Fruit fly (Drosophila melanogaster) whole organism, embryonic: Measurements from ENCODE around the gene DopEcR.

ENCODE experiments used
- Awh ChIP-seq: fragments of 200-800 bp; sonication (Bioruptor generic); IDR thresholded peaks from 2 replicates; pipeline ENCODE4, ENCODE4 v1.3.6; 2022; ENCODE audit warnings: missing biosample characterization, missing genetic modification characterization
- B-H1 ChIP-seq: fragments of 200-800 bp; sonication (Bioruptor generic); IDR thresholded peaks from 3 replicates; pipeline ENCODE4 v1.3.6; 2022; ENCODE audit warnings: missing biosample characterization, missing genetic modification characterization
- Blimp-1 ChIP-seq: fragments of 200-800 bp; sonication (Bioruptor generic); optimal IDR thresholded peaks from 3 replicates; lab custom pipeline; 2018; ENCODE audit warnings: missing biosample characterization, missing genetic modification characterization, mild to moderate bottlenecking, moderate library complexity, missing genetic modification reagents
- CG12659 ChIP-seq: fragments of 200-800 bp; sonication (Bioruptor generic); optimal IDR thresholded peaks from 3 replicates; lab custom pipeline; 2017; ENCODE audit warnings: mild to moderate bottlenecking, missing biosample characterization, missing genetic modification reagents, missing genetic modification characterization
- CG13123 ChIP-seq: fragments of 200-800 bp; sonication (Bioruptor generic); optimal IDR thresholded peaks from 2 replicates; lab custom pipeline; 2016; ENCODE audit warnings: missing biosample characterization, missing genetic modification characterization
- CG13775 ChIP-seq: fragments of 200-800 bp; sonication (Bioruptor generic); optimal IDR thresholded peaks from 3 replicates; lab custom pipeline; 2017; ENCODE audit warnings: missing biosample characterization, mild to moderate bottlenecking, missing genetic modification characterization
- CG14667 ChIP-seq: fragments of 200-800 bp; sonication (Bioruptor generic); IDR thresholded peaks from 2 replicates; pipeline ENCODE4 v1.3.6; 2022; ENCODE audit warnings: missing biosample characterization, missing genetic modification characterization
- CG1602 ChIP-seq: fragments of 200-800 bp; sonication (Bioruptor generic); optimal IDR thresholded peaks from 3 replicates; lab custom pipeline; 2016; ENCODE audit warnings: missing biosample characterization, missing genetic modification characterization
- CG17912 ChIP-seq: fragments of 200-800 bp; sonication (Bioruptor generic); optimal IDR thresholded peaks from 2 replicates; lab custom pipeline; 2018; ENCODE audit warnings: missing biosample characterization, mild to moderate bottlenecking, missing genetic modification characterization
- CG18262 ChIP-seq: fragments of 200-800 bp; optimal IDR thresholded peaks from 3 replicates; lab custom pipeline; 2019; ENCODE audit warnings: missing biosample characterization, mild to moderate bottlenecking, missing genetic modification characterization, moderate library complexity
- CG2202 ChIP-seq: fragments of 200-800 bp; sonication (Bioruptor generic); optimal IDR thresholded peaks from 2 replicates; lab custom pipeline; 2018; ENCODE audit warnings: missing biosample characterization, mild to moderate bottlenecking, missing genetic modification characterization
- CG34422 ChIP-seq: fragments of 200-800 bp; sonication (Bioruptor generic); IDR thresholded peaks from 3 replicates; pipeline ENCODE4 v1.3.6; 2022; ENCODE audit warnings: missing biosample characterization, missing genetic modification characterization
- CG4360 ChIP-seq: fragments of 200-800 bp; sonication (Bioruptor generic); IDR thresholded peaks from 2 replicates; pipeline ENCODE4 v1.3.6; 2022; ENCODE audit warnings: missing biosample characterization, missing genetic modification characterization
- CG6689 ChIP-seq: fragments of 200-800 bp; sonication (Bioruptor generic); IDR thresholded peaks from 2 replicates; pipeline ENCODE4 v1.3.6; 2022; ENCODE audit warnings: missing biosample characterization, missing genetic modification characterization
- CG7372 ChIP-seq: fragments of 200-800 bp; sonication (Bioruptor generic); IDR thresholded peaks from 2 replicates; pipeline ENCODE4 v1.3.6; 2022; ENCODE audit warnings: missing biosample characterization, missing genetic modification characterization
- CG8944 ChIP-seq: fragments of 200-800 bp; sonication (Bioruptor generic); optimal IDR thresholded peaks from 3 replicates; lab custom pipeline; 2016; ENCODE audit warnings: missing biosample characterization, missing genetic modification characterization
- D19A ChIP-seq: fragments of 200-800 bp; optimal IDR thresholded peaks from 3 replicates; lab custom pipeline; 2019; ENCODE audit warnings: missing biosample characterization, mild to moderate bottlenecking, missing genetic modification characterization, moderate library complexity
- Dip2 ChIP-seq: fragments of 200-800 bp; sonication (Bioruptor generic); IDR thresholded peaks from 2 replicates; pipeline ENCODE4 v1.3.6; 2022; ENCODE audit warnings: missing biosample characterization, missing genetic modification characterization
- Jarid2 ChIP-seq: fragments of 200-800 bp; sonication (Bioruptor generic); optimal IDR thresholded peaks from 3 replicates; lab custom pipeline; 2017; ENCODE audit warnings: mild to moderate bottlenecking, missing biosample characterization, missing genetic modification reagents, missing genetic modification characterization
- MESR4 ChIP-seq: fragments of 200-800 bp; sonication (Bioruptor generic); optimal IDR thresholded peaks from 2 replicates; lab custom pipeline; 2018; ENCODE audit warnings: missing biosample characterization, mild to moderate bottlenecking, missing genetic modification characterization, moderate library complexity
- MTF-1 ChIP-seq: fragments of 200-800 bp; sonication (Bioruptor generic); optimal IDR thresholded peaks from 2 replicates; lab custom pipeline; 2018; ENCODE audit warnings: missing biosample characterization, mild to moderate bottlenecking, missing genetic modification characterization, borderline replicate concordance
- Med ChIP-seq: fragments of 200-800 bp; sonication (Bioruptor generic); peaks from one replicate; lab custom pipeline; 2016; ENCODE audit warnings: missing biosample characterization, missing genetic modification characterization, mild to moderate bottlenecking, inconsistent platforms, moderate library complexity
- Poxn ChIP-seq: fragments of 200-800 bp; sonication (Bioruptor generic); IDR thresholded peaks from 2 replicates; pipeline ENCODE4 v1.3.6; 2022; ENCODE audit warnings: missing biosample characterization, missing genetic modification characterization
- Sry-β ChIP-seq: fragments of 200-800 bp; sonication (Bioruptor generic); optimal IDR thresholded peaks from 2 replicates; lab custom pipeline; 2018; ENCODE audit warnings: missing biosample characterization, mild to moderate bottlenecking, missing genetic modification characterization, moderate library complexity
- Stat92E ChIP-seq, 3 experiments: fragments of >200 bp in 2 of 3; fragments of 200-800 bp in 1 of 3; sonication (Bioruptor generic) in 1 of 3; optimal IDR thresholded peaks; 2 replicates each; lab custom pipeline; 2017 to 2019; ENCODE audit warnings: missing biosample characterization in 3 of 3, missing genetic modification characterization in 3 of 3, mild to moderate bottlenecking in 1 of 3, moderate library complexity in 1 of 3
- TFAM ChIP-seq: fragments of 200-800 bp; sonication (Bioruptor generic); optimal IDR thresholded peaks from 2 replicates; lab custom pipeline; 2017; ENCODE audit warnings: missing biosample characterization, missing genetic modification characterization, inconsistent platforms
- Trl ChIP-seq, 3 experiments: fragments of >200 bp in 2 of 3; fragments of 200-800 bp in 1 of 3; sonication (Bioruptor generic) in 1 of 3; optimal IDR thresholded peaks; 2 replicates in 1 of 3; 3 replicates in 2 of 3; lab custom pipeline; 2016 to 2017; ENCODE audit warnings: missing biosample characterization in 1 of 3, missing genetic modification characterization in 1 of 3
- ac ChIP-seq: fragments of 200-800 bp; sonication (Bioruptor generic); optimal IDR thresholded peaks from 3 replicates; lab custom pipeline; 2017; ENCODE audit warnings: missing biosample characterization, mild to moderate bottlenecking, missing genetic modification characterization
- ato ChIP-seq: fragments of 200-800 bp; sonication (Bioruptor generic); IDR thresholded peaks from 2 replicates; pipeline ENCODE4 v1.3.6; 2022; ENCODE audit warnings: missing biosample characterization, missing genetic modification characterization; ENCODE audit not compliant: partially characterized antibody
- cg ChIP-seq: fragments of 200-800 bp; sonication (Bioruptor generic); optimal IDR thresholded peaks from 3 replicates; lab custom pipeline; 2019; ENCODE audit warnings: missing biosample characterization, mild to moderate bottlenecking, missing genetic modification characterization, moderate library complexity
- fd64A ChIP-seq: fragments of 200-800 bp; sonication (Bioruptor generic); optimal IDR thresholded peaks from 3 replicates; lab custom pipeline; 2018; ENCODE audit warnings: missing biosample characterization, mild to moderate bottlenecking, missing genetic modification characterization
- gem ChIP-seq: fragments of 200-800 bp; sonication (Bioruptor generic); optimal IDR thresholded peaks from 2 replicates; lab custom pipeline; 2019; ENCODE audit warnings: missing biosample characterization, mild to moderate bottlenecking, missing genetic modification characterization, moderate library complexity
- gsb-n ChIP-seq: fragments of 200-800 bp; sonication (Bioruptor generic); optimal IDR thresholded peaks from 3 replicates; lab custom pipeline; 2018; ENCODE audit warnings: missing biosample characterization, mild to moderate bottlenecking, missing genetic modification characterization
- her ChIP-seq: fragments of 200-800 bp; sonication (Bioruptor generic); optimal IDR thresholded peaks from 2 replicates; lab custom pipeline; 2016; ENCODE audit warnings: missing biosample characterization, missing genetic modification characterization
- insv ChIP-seq, 2 experiments: fragments of 200-800 bp; sonication (Bioruptor generic); optimal IDR thresholded peaks; 3 replicates each; lab custom pipeline; 2016 to 2018; ENCODE audit warnings: missing biosample characterization in 2 of 2, missing genetic modification characterization in 2 of 2
- klu ChIP-seq: fragments of 200-800 bp; sonication (Bioruptor generic); IDR thresholded peaks from 2 replicates; pipeline ENCODE4 v1.3.6; 2022; ENCODE audit warnings: missing biosample characterization, missing genetic modification characterization
- lov ChIP-seq, 2 experiments: fragments of 200-800 bp in 1 of 2; fragments of >200 bp in 1 of 2; sonication (Bioruptor generic) in 1 of 2; IDR thresholded peaks in 1 of 2; optimal IDR thresholded peaks in 1 of 2; 2 replicates in 1 of 2; 3 replicates in 1 of 2; pipeline versions ENCODE4 v1.3.6 to Lab custom; 2017 to 2022; ENCODE audit warnings: missing biosample characterization in 1 of 2, missing genetic modification characterization in 1 of 2
- luna ChIP-seq: fragments of 200-800 bp; sonication (Bioruptor generic); optimal IDR thresholded peaks from 2 replicates; lab custom pipeline; 2016; ENCODE audit warnings: missing biosample characterization, missing genetic modification characterization
- mam ChIP-seq: fragments of 200-800 bp; sonication (Bioruptor generic); optimal IDR thresholded peaks from 3 replicates; lab custom pipeline; 2016; ENCODE audit warnings: missing biosample characterization, missing genetic modification characterization
- mirr ChIP-seq: fragments of 200-800 bp; sonication (Bioruptor generic); optimal IDR thresholded peaks from 3 replicates; lab custom pipeline; 2018; ENCODE audit warnings: missing biosample characterization, mild to moderate bottlenecking, missing genetic modification characterization
- nom ChIP-seq: fragments of 200-800 bp; sonication (Bioruptor generic); optimal IDR thresholded peaks from 2 replicates; lab custom pipeline; 2017; ENCODE audit warnings: missing biosample characterization, missing genetic modification characterization, mild to moderate bottlenecking, moderate library complexity, missing genetic modification reagents
- schlank ChIP-seq: fragments of 200-800 bp; sonication (Bioruptor generic); optimal IDR thresholded peaks from 2 replicates; lab custom pipeline; 2018; ENCODE audit warnings: missing biosample characterization, mild to moderate bottlenecking, missing genetic modification characterization
- sens-2 ChIP-seq: fragments of 200-800 bp; sonication (Bioruptor generic); IDR thresholded peaks from 2 replicates; pipeline ENCODE4 v1.3.6; 2022; ENCODE audit warnings: missing biosample characterization, missing genetic modification characterization
- slp2 ChIP-seq: fragments of 200-800 bp; sonication (Bioruptor generic); optimal IDR thresholded peaks from 2 replicates; lab custom pipeline; 2016; ENCODE audit warnings: missing biosample characterization, missing genetic modification characterization
- sob ChIP-seq: fragments of 200-800 bp; sonication (Bioruptor generic); IDR thresholded peaks from 2 replicates; pipeline ENCODE4 v1.3.6; 2022; ENCODE audit warnings: missing biosample characterization, missing genetic modification characterization
- tna ChIP-seq: fragments of 200-800 bp; sonication (Bioruptor generic); IDR thresholded peaks from 2 replicates; pipeline ENCODE4 v1.3.6; 2022; ENCODE audit warnings: missing biosample characterization, missing genetic modification characterization; ENCODE audit not compliant: partially characterized antibody
- trem ChIP-seq: fragments of 200-800 bp; optimal IDR thresholded peaks from 3 replicates; lab custom pipeline; 2019; ENCODE audit warnings: missing biosample characterization, mild to moderate bottlenecking, missing genetic modification characterization, moderate library complexity
- z ChIP-seq: fragments of 200-800 bp; sonication (Bioruptor generic); IDR thresholded peaks from 3 replicates; pipeline ENCODE4 v1.3.6; 2022; ENCODE audit warnings: missing biosample characterization, missing genetic modification characterization
- zfh2 ChIP-seq: fragments of 200-800 bp; sonication (Bioruptor generic); optimal IDR thresholded peaks from 2 replicates; lab custom pipeline; 2016; ENCODE audit warnings: missing biosample characterization, missing genetic modification characterization

The DopEcR gene

dm6 chr3L:4384326-4384662 is 4.1 kb upstream of the DopEcR start, which contains the start of gene slow (continued):
- TF ChIP-seq Med: peak; percentile 59
- no peak for TF ChIP-seq CG6689 (GFP tag; lab: Robert Waterston, UW)
- TF ChIP-seq CG34422 (GFP tag; lab: Robert Waterston, UW): no peak
- TF ChIP-seq CG2202 (tag; lab: Kevin White, UChicago): no peak
- TF ChIP-seq MTF-1 (GFP tag; lab: Kevin White, UChicago): peak; percentile 22
- TF ChIP-seq CG14667 (GFP tag; lab: Robert Waterston, UW): no peak
- TF ChIP-seq zfh2 (GFP tag; lab: Kevin White, UChicago): no peak
- no peak for TF ChIP-seq slp2
- no peak for TF ChIP-seq gem
- no peak for TF ChIP-seq Poxn
- peak; percentile 44; the same call in 1 of the 2 replicates for TF ChIP-seq CG4360
- TF ChIP-seq CG13123 (GFP tag; lab: Kevin White, UChicago): no peak
- no peak for TF ChIP-seq CG17912 (GFP tag; lab: Kevin White, UChicago)
- TF ChIP-seq nom (GFP tag; lab: Kevin White, UChicago): no peak
- peak; percentile 11; the same call in 1 of the 3 replicates for TF ChIP-seq B-H1
- TF ChIP-seq CG8944 (GFP tag; lab: Kevin White, UChicago): no peak
- no peak for TF ChIP-seq cg (GFP tag; lab: Kevin White, UChicago)
- TF ChIP-seq CG1602 (GFP tag; lab: Kevin White, UChicago): no peak
- TF ChIP-seq mam: no peak
- no peak for TF ChIP-seq lov (optimal IDR thresholded peaks at IDR 0.05; lab: Kevin White, UChicago)
- 0 out of 3 replicates have a peak, but pooled peaks have one; percentile 6 for TF ChIP-seq lov (GFP tag; IDR thresholded peaks at IDR 0.05; lab: Robert Waterston, UW)
- peak; percentile 86 for TF ChIP-seq Sry-β (GFP tag; lab: Kevin White, UChicago)
- TF ChIP-seq TFAM (GFP tag; lab: Kevin White, UChicago): no peak
- TF ChIP-seq ato (GFP tag; lab: Robert Waterston, UW): peak; percentile 41; the same call in 1 of the 2 replicates
- no peak for TF ChIP-seq Stat92E (GFP tag; optimal IDR thresholded peaks at IDR 0.05; lab: Kevin White, UChicago)
- peak; percentile 32 for TF ChIP-seq fd64A (GFP tag; lab: Kevin White, UChicago)
- no peak for TF ChIP-seq CG18262 (tag; lab: Kevin White, UChicago)
- no peak for TF ChIP-seq Awh (GFP tag; lab: Robert Waterston, UW)
- TF ChIP-seq sob (GFP tag; lab: Robert Waterston, UW): no peak
- TF ChIP-seq MESR4 (GFP tag; lab: Kevin White, UChicago): no peak
- no peak for TF ChIP-seq CG7372
- no peak for TF ChIP-seq gsb-n (tag; lab: Kevin White, UChicago)
- no peak for TF ChIP-seq sens-2 (GFP tag; lab: Robert Waterston, UW)
- no peak for TF ChIP-seq insv (GFP tag; optimal IDR thresholded peaks at IDR 0.05; lab: Kevin White, UChicago)
- TF ChIP-seq, all 482 proteins: peak for 23

- TF ChIP-seq nom (GFP tag; lab: Kevin White, UChicago) (no peak), tna (GFP tag; lab: Robert Waterston, UW) (0 out of 2 replicates have a peak, but pooled peaks have one; percentile 40), Dip2 (GFP tag; lab: Robert Waterston, UW) (0 out of 2 replicates have a peak, but pooled peaks have one; percentile 7), her (GFP tag; lab: Kevin White, UChicago) (no peak), Trl (optimal IDR thresholded peaks at IDR 0.05; lab: Kevin White, UChicago) (no peak), Trl (GFP tag; optimal IDR thresholded peaks at IDR 0.05; lab: Kevin White, UChicago) (no peak), schlank (tag; lab: Kevin White, UChicago) (no peak), Blimp-1 (GFP tag; lab: Kevin White, UChicago) (no peak), D19A (tag; lab: Kevin White, UChicago) (peak; percentile 34), ac (no peak), Jarid2 (GFP tag; lab: Kevin White, UChicago) (no peak), CG13775 (GFP tag; lab: Kevin White, UChicago) (no peak), luna (GFP tag; lab: Kevin White, UChicago) (no peak), z (GFP tag; lab: Robert Waterston, UW) (peak; percentile 49; the same call in 1 of the 3 replicates), trem (no peak), mirr (GFP tag; lab: Kevin White, UChicago) (no peak), CG12659 (GFP tag; lab: Kevin White, UChicago) (no peak), klu (GFP tag; lab: Robert Waterston, UW) (no peak)
Measured at dm6 chr3L:4383543-4384325, 3.5 kb upstream of the DopEcR start.
